Worm (Caenorhabditis elegans) whole organism, L1 larva: Measurements from ENCODE around the gene nxf-2.

Experiments used
- fos-1 ChIP-seq: fragments of 150-350 bp; optimal IDR thresholded peaks from 2 replicates; lab custom pipeline; 2014; ENCODE audit warnings: missing biosample characterization, missing genetic modification characterization
- lir-3 ChIP-seq: sonication (generic microtip); optimal IDR thresholded peaks from 2 replicates; lab custom pipeline; 2016; ENCODE audit warnings: mild to moderate bottlenecking, missing genetic modification characterization, moderate library complexity, missing compliant biosample characterization; ENCODE audit not compliant: poor library complexity
- nhr-71 ChIP-seq: sonication (generic microtip); optimal IDR thresholded peaks from 2 replicates; lab custom pipeline; 2016; ENCODE audit warnings: mild to moderate bottlenecking, missing genetic modification characterization, moderate library complexity, missing compliant biosample characterization

ce11 chrV:14438099-14438739, 20.6 kb upstream of the nxf-2 start:
- TF ChIP-seq fos-1 (tag; lab: Kevin White, UChicago) (no peak), lir-3 (tag; lab: Kevin White, UChicago) (no peak), nhr-71 (tag; lab: Kevin White, UChicago) (no peak)
